Fruit fly (Drosophila melanogaster): ENCODE results near the gene CG5676.
A peak's percentile ranks its signal among the peaks of the same experiment; 100 is the strongest.

DNA sequence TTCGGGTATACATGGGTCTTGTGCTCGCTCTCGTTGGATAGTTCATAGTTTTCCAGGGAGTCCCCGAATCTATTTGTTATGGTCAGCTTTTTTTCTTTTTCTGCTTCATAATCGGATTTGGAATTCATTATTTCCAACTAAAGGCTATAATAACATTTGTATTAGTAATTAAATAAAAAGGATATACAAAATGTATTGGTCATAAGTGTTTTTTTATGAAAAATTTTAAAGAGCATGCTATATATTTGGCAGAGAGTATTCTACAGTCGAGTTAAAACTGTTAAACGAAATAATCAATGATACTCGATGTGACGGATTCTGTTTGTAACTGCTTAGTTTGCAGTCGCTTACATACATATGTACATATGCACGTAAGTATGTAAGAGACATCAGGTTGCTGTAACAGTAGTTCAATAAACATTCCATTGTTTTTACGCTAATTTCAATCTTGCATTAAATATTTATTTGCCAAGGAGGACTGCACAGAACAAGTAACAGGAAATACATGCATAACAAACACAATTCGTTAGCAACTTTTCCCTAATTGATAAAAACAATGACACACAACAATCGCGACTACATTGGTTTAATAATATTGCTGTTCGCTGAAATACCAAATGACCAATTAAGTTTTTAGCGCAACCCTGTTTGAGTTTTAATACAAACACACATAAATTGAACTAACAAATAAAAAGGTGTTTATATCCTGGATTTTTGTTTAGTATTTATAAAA is 43.6 kb upstream of the CG5676 start:
- TF ChIP-seq aop (GFP tag; IDR thresholded peaks at IDR 0.05), result no peak
- TF ChIP-seq gcm2 (GFP tag; optimal IDR thresholded peaks at IDR 0.05), result no peak
- no peak for TF ChIP-seq CG14014 (GFP tag; IDR thresholded peaks at IDR 0.05)
- no peak for TF ChIP-seq schlank (tag; optimal IDR thresholded peaks at IDR 0.05)
- no peak for TF ChIP-seq br (optimal IDR thresholded peaks at IDR 0.05)
- no peak for TF ChIP-seq CG6791 (GFP tag; IDR thresholded peaks at IDR 0.05; ENCODE audit: partially characterized antibody)
- TF ChIP-seq gro (GFP tag; optimal IDR thresholded peaks at IDR 0.05), result no peak
- TF ChIP-seq ab (GFP tag; optimal IDR thresholded peaks at IDR 0.05), result no peak
- peak; percentile 20 for TF ChIP-seq dmrt11E (tag; optimal IDR thresholded peaks at IDR 0.05)

Measured in whole organism, embryonic.